Fruit fly (Drosophila melanogaster): Measurements from ENCODE around the gene CG17078.

DNA sequence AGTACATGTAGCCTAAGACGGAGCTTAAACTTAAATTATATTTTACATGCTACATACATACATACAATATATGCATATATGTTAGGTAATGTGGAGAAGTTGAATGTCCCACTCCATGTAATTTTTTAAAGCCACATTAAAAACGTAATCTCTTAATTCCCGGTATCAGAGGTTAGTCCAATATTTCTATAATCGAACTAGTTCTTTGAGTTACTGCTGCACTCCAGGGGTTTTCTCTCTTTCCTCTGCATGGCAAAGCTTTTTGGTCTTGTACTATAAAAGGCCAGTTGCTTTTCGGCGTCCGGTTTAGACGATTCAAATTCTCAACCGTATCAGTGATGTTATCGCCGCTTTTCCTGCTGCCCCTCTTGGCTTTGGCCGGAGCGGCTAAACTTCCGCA is 43.8 kb upstream of the CG17078 start, which contains the start of gene CG33127:
- TF ChIP-seq CG12769 (tag; optimal IDR thresholded peaks at IDR 0.05), result no peak
- TF ChIP-seq CG10366 (GFP tag; IDR thresholded peaks at IDR 0.05), result no peak
- TF ChIP-seq Myb (GFP tag; optimal IDR thresholded peaks at IDR 0.05), result no peak
- no peak for TF ChIP-seq Abd-B (GFP tag; optimal IDR thresholded peaks at IDR 0.05)
- no peak for TF ChIP-seq kay (GFP tag; optimal IDR thresholded peaks at IDR 0.05)
- no peak for TF ChIP-seq Hr51 (GFP tag; optimal IDR thresholded peaks at IDR 0.05)
- TF ChIP-seq row (GFP tag; IDR thresholded peaks at IDR 0.05), result no peak
- TF ChIP-seq eyg (GFP tag; optimal IDR thresholded peaks at IDR 0.05), result no peak
- no peak for TF ChIP-seq Atf3 (GFP tag; optimal IDR thresholded peaks at IDR 0.05)
